Fruit fly (Drosophila melanogaster): Measurements from ENCODE around the gene Mtl.

Gene Mtl

DNA sequence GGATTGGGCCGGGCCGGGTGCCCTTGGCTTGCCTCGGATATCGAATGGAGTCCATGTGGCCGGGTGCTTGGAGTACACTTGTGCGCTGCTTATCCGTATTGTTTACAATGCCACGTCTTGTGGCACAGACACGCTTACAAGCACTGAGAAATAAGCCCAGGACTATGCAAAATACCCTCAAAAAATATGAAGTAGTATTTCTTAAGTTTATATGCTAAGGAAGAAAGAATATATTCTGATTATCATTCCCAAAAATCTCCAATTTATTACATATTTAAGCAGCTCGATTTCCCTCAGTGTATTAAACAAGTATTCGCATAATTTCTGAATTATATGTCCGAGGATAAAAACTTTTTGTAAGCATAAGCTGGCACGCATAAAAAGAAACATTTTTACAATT is 14.4 kb upstream of the Mtl start:
- no peak for TF ChIP-seq CG6792 (GFP tag; optimal IDR thresholded peaks at IDR 0.05)
- TF ChIP-seq Sox15 (GFP tag; optimal IDR thresholded peaks at IDR 0.05), result no peak
- TF ChIP-seq CG1621 (tag; optimal IDR thresholded peaks at IDR 0.05), result no peak
- TF ChIP-seq CG6854 (GFP tag; optimal IDR thresholded peaks at IDR 0.05), result no peak
- TF ChIP-seq CG6808 (GFP tag; optimal IDR thresholded peaks at IDR 0.05), result no peak
- no peak for TF ChIP-seq Lpt (GFP tag; optimal IDR thresholded peaks at IDR 0.05)
- no peak for TF ChIP-seq net (GFP tag; optimal IDR thresholded peaks at IDR 0.05)
- peak; percentile 19 for TF ChIP-seq cyc (GFP tag; optimal IDR thresholded peaks at IDR 0.05)
- TF ChIP-seq Hr4 (GFP tag; optimal IDR thresholded peaks at IDR 0.05), result no peak
- no peak for TF ChIP-seq CG3032 (tag; optimal IDR thresholded peaks at IDR 0.05)
- TF ChIP-seq CG11294 (GFP tag; IDR thresholded peaks at IDR 0.05), result no peak
- no peak for TF ChIP-seq CG8632 (GFP tag; optimal IDR thresholded peaks at IDR 0.05)
- TF ChIP-seq fkh (GFP tag; optimal IDR thresholded peaks at IDR 0.05), result no peak
- TF ChIP-seq achi (GFP tag; optimal IDR thresholded peaks at IDR 0.05), result no peak
- TF ChIP-seq Hr39 (GFP tag; optimal IDR thresholded peaks at IDR 0.05), result no peak
- no peak for TF ChIP-seq CG4318 (GFP tag; optimal IDR thresholded peaks at IDR 0.05)
- no peak for TF ChIP-seq CG11902 (GFP tag; optimal IDR thresholded peaks at IDR 0.05)
- TF ChIP-seq CG32006 (GFP tag; optimal IDR thresholded peaks at IDR 0.05), result no peak
- no peak for TF ChIP-seq CG7368 (GFP tag; optimal IDR thresholded peaks at IDR 0.05)
- no peak for TF ChIP-seq CG10669 (GFP tag; optimal IDR thresholded peaks at IDR 0.05)
- TF ChIP-seq Sox14 (GFP tag; optimal IDR thresholded peaks at IDR 0.05), result no peak
- no peak for TF ChIP-seq CG3919 (GFP tag; optimal IDR thresholded peaks at IDR 0.05)
- TF ChIP-seq CG8119 (GFP tag; IDR thresholded peaks at IDR 0.05), result no peak
- TF ChIP-seq Blimp-1 (GFP tag; optimal IDR thresholded peaks at IDR 0.05), result no peak
- TF ChIP-seq CG6276 (GFP tag; optimal IDR thresholded peaks at IDR 0.05), result no peak
- peak; percentile 17 for TF ChIP-seq pdm3 (GFP tag; optimal IDR thresholded peaks at IDR 0.05)
- no peak for TF ChIP-seq dac (GFP tag; optimal IDR thresholded peaks at IDR 0.05)
- peak; percentile 39 for TF ChIP-seq svp (GFP tag)
- no peak for TF ChIP-seq CG9139 (GFP tag; optimal IDR thresholded peaks at IDR 0.05)
- no peak for TF ChIP-seq CG8319 (GFP tag; optimal IDR thresholded peaks at IDR 0.05)
- no peak for TF ChIP-seq CG10631 (GFP tag; optimal IDR thresholded peaks at IDR 0.05)
- TF ChIP-seq dsx (GFP tag; optimal IDR thresholded peaks at IDR 0.05; ENCODE audit: poor library complexity, severe bottlenecking), result no peak
- no peak for TF ChIP-seq Hr38 (GFP tag; optimal IDR thresholded peaks at IDR 0.05)
- no peak for TF ChIP-seq CG16779 (tag; optimal IDR thresholded peaks at IDR 0.05)
- TF ChIP-seq ss (GFP tag; optimal IDR thresholded peaks at IDR 0.05), result no peak
- no peak for TF ChIP-seq esn (GFP tag; optimal IDR thresholded peaks at IDR 0.05)
- TF ChIP-seq Met (GFP tag; optimal IDR thresholded peaks at IDR 0.05), result peak; percentile 7
- no peak for TF ChIP-seq salr (GFP tag; optimal IDR thresholded peaks at IDR 0.05)
- no peak for TF ChIP-seq fd85E (GFP tag; optimal IDR thresholded peaks at IDR 0.05)
- no peak for TF ChIP-seq vri (GFP tag; optimal IDR thresholded peaks at IDR 0.05)
- no peak for TF ChIP-seq acj6 (GFP tag; optimal IDR thresholded peaks at IDR 0.05)
- no peak for TF ChIP-seq CG15336 (GFP tag; IDR thresholded peaks at IDR 0.05)
- no peak for TF ChIP-seq lz (GFP tag; optimal IDR thresholded peaks at IDR 0.05)
- no peak for TF ChIP-seq CG11762 (GFP tag; optimal IDR thresholded peaks at IDR 0.05; ENCODE audit: insufficient read depth)
- TF ChIP-seq Smox (GFP tag; optimal IDR thresholded peaks at IDR 0.05), result peak; percentile 4
- peak; percentile 10 for TF ChIP-seq spab (GFP tag; optimal IDR thresholded peaks at IDR 0.05)
- TF ChIP-seq Ets21C (GFP tag; optimal IDR thresholded peaks at IDR 0.05), result no peak
- peak; percentile 53 for TF ChIP-seq Eip78C (GFP tag)
- no peak for TF ChIP-seq Gug (GFP tag; IDR thresholded peaks at IDR 0.05)
- TF ChIP-seq eg (GFP tag; IDR thresholded peaks at IDR 0.05), result no peak
- TF ChIP-seq Sox102F (GFP tag; optimal IDR thresholded peaks at IDR 0.05), result no peak
- 0 out of 3 replicates have a peak, but pooled peaks have one; percentile 24 for TF ChIP-seq CG6163 (GFP tag; IDR thresholded peaks at IDR 0.05)
- TF ChIP-seq Ets96B (tag; optimal IDR thresholded peaks at IDR 0.05), result no peak

Data from whole organism, prepupa.